Fruit fly (Drosophila melanogaster) Kc167 (cell line): ENCODE measurements around the gene CG8997.

ENCODE experiments used
- Myc ChIP-seq: fragments of >200 bp; optimal IDR thresholded peaks from 2 replicates; lab custom pipeline; 2017; ENCODE audit warnings: missing external identifiers
- Sin3A ChIP-seq: fragments of >200 bp; optimal IDR thresholded peaks from 2 replicates; lab custom pipeline; 2018; ENCODE audit warnings: missing external identifiers
- h ChIP-seq: fragments of >200 bp; optimal IDR thresholded peaks from 3 replicates; lab custom pipeline; 2018; ENCODE audit warnings: missing external identifiers
- insv ChIP-seq: fragments of >200 bp; optimal IDR thresholded peaks from 3 replicates; lab custom pipeline; 2018; ENCODE audit warnings: missing external identifiers
- psq ChIP-seq: fragments of >200 bp; optimal IDR thresholded peaks from 2 replicates; lab custom pipeline; 2017; ENCODE audit warnings: missing external identifiers
- ttk ChIP-seq: sonication (Bioruptor generic); optimal IDR thresholded peaks from 2 replicates; lab custom pipeline; 2017; ENCODE audit warnings: missing external identifiers

dm6 chr2L:13867653-13868052 is 22.5 kb upstream of the CG8997 start:
- TF ChIP-seq Sin3A (lab: Kevin White, UChicago) = no peak
- TF ChIP-seq h = no peak
- no peak for TF ChIP-seq insv
- no peak for TF ChIP-seq Myc (lab: Kevin White, UChicago)
- no peak for TF ChIP-seq psq
- TF ChIP-seq ttk (lab: Kevin White, UChicago) = no peak
